Fruit fly (Drosophila melanogaster): ENCODE results near the gene Sgt.
A peak's percentile ranks its signal among the peaks of the same experiment; 100 is the strongest.

The Sgt gene

dm6 chr2L:17465915-17466677 lies 5.3 kb upstream of the Sgt start (continued):
- peak; percentile 45; the same call in 1 of the 2 replicates for TF ChIP-seq CG31224 (GFP tag; IDR thresholded peaks at IDR 0.05)
- no peak; the same call in 1 of the 3 replicates for TF ChIP-seq CG17361 (GFP tag; IDR thresholded peaks at IDR 0.05)
- no peak for TF ChIP-seq Nf-YB (GFP tag; optimal IDR thresholded peaks at IDR 0.05)
- peak; percentile 75 for TF ChIP-seq CG3281 (GFP tag; optimal IDR thresholded peaks at IDR 0.05)
- TF ChIP-seq GATAe (GFP tag; conservative IDR thresholded peaks at IDR 0.05) = no peak
- TF ChIP-seq Sin3A (optimal IDR thresholded peaks at IDR 0.05) = no peak
- TF ChIP-seq pzg (GFP tag; optimal IDR thresholded peaks at IDR 0.05) = no peak
- peak; percentile 82 for TF ChIP-seq org-1 (GFP tag; optimal IDR thresholded peaks at IDR 0.05)
- TF ChIP-seq CG10462 (GFP tag; optimal IDR thresholded peaks at IDR 0.05) = peak; percentile 51
- TF ChIP-seq CG5245 (GFP tag; optimal IDR thresholded peaks at IDR 0.05) = peak; percentile 68
- TF ChIP-seq Xbp1 (GFP tag; optimal IDR thresholded peaks at IDR 0.05) = peak; percentile 78
- no peak for TF ChIP-seq bigmax (GFP tag; optimal IDR thresholded peaks at IDR 0.05)
- no peak for TF ChIP-seq Scr (GFP tag; IDR thresholded peaks at IDR 0.05; ENCODE audit: partially characterized antibody)
- TF ChIP-seq CG30431 (GFP tag; optimal IDR thresholded peaks at IDR 0.05) = peak; percentile 71
- peak; percentile 87 for TF ChIP-seq CG7839 (tag; optimal IDR thresholded peaks at IDR 0.05)
- TF ChIP-seq nerfin-2 (GFP tag; IDR thresholded peaks at IDR 0.05; ENCODE audit: partially characterized antibody) = no peak
- peak; percentile 74 for TF ChIP-seq Hr3 (GFP tag; optimal IDR thresholded peaks at IDR 0.05)
- peak; percentile 21 for TF ChIP-seq CG14965 (GFP tag; optimal IDR thresholded peaks at IDR 0.05; ENCODE audit: borderline replicate concordance)
- TF ChIP-seq Awh (GFP tag; IDR thresholded peaks at IDR 0.05) = peak; percentile 62; the same call in 1 of the 2 replicates
- TF ChIP-seq stwl (tag; optimal IDR thresholded peaks at IDR 0.05) = no peak
- TF ChIP-seq CG17385 (GFP tag; optimal IDR thresholded peaks at IDR 0.05) = peak; percentile 78
- TF ChIP-seq sr (GFP tag; IDR thresholded peaks at IDR 0.05) = no peak
- peak; percentile 60 for TF ChIP-seq trh (GFP tag; optimal IDR thresholded peaks at IDR 0.05)
- TF ChIP-seq Meics (GFP tag; optimal IDR thresholded peaks at IDR 0.05) = peak; percentile 78
- TF ChIP-seq Dp (GFP tag; optimal IDR thresholded peaks at IDR 0.05) = no peak
- TF ChIP-seq hth (optimal IDR thresholded peaks at IDR 0.05) = no peak
- TF ChIP-seq CG31365 (tag; optimal IDR thresholded peaks at IDR 0.05) = peak; percentile 17
- TF ChIP-seq CG11085 (GFP tag; IDR thresholded peaks at IDR 0.05) = peak; percentile 51; the same call in 1 of the 2 replicates
- TF ChIP-seq Hr39 (optimal IDR thresholded peaks at IDR 0.05) = no peak
- peak; percentile 67 for TF ChIP-seq wdn (GFP tag; IDR thresholded peaks at IDR 0.05)
- TF ChIP-seq CG10979 (tag; optimal IDR thresholded peaks at IDR 0.05) = peak; percentile 89
- TF ChIP-seq Deaf1 (tag; optimal IDR thresholded peaks at IDR 0.05) = no peak
- peak; percentile 66 for TF ChIP-seq CG12104 (GFP tag; optimal IDR thresholded peaks at IDR 0.05)
- peak; percentile 52; the same call in 1 of the 2 replicates for TF ChIP-seq klu (GFP tag; IDR thresholded peaks at IDR 0.05)
- TF ChIP-seq D19A (tag; optimal IDR thresholded peaks at IDR 0.05) = peak; percentile 85
- TF ChIP-seq CTCF (GFP tag; optimal IDR thresholded peaks at IDR 0.05) = peak; percentile 85
- peak; percentile 37 for TF ChIP-seq CG17186 (GFP tag; optimal IDR thresholded peaks at IDR 0.05)
- TF ChIP-seq CG1832 (GFP tag; optimal IDR thresholded peaks at IDR 0.05) = no peak
- TF ChIP-seq jing (GFP tag; optimal IDR thresholded peaks at IDR 0.05) = peak; percentile 69
- TF ChIP-seq CG11398 (GFP tag; optimal IDR thresholded peaks at IDR 0.05) = peak; percentile 26
- peak; percentile 69 for TF ChIP-seq CG10654 (GFP tag; optimal IDR thresholded peaks at IDR 0.05)
- peak; percentile 36; the same call in 1 of the 2 replicates for TF ChIP-seq CG8765 (GFP tag; IDR thresholded peaks at IDR 0.05)
- peak; percentile 30 for TF ChIP-seq CG34376 (GFP tag; optimal IDR thresholded peaks at IDR 0.05)
- TF ChIP-seq CG11696 (GFP tag; IDR thresholded peaks at IDR 0.05) = peak; percentile 57
- TF ChIP-seq CG7357 (GFP tag; IDR thresholded peaks at IDR 0.05) = peak; percentile 65; the same call in 1 of the 3 replicates
- TF ChIP-seq CG34422 (GFP tag; IDR thresholded peaks at IDR 0.05) = peak; percentile 75
- no peak for TF ChIP-seq CG14860 (GFP tag; IDR thresholded peaks at IDR 0.05; ENCODE audit: partially characterized antibody)
- TF ChIP-seq usp (GFP tag; optimal IDR thresholded peaks at IDR 0.05) = no peak
- no peak for TF ChIP-seq ato (GFP tag; IDR thresholded peaks at IDR 0.05; ENCODE audit: partially characterized antibody)
- no peak for TF ChIP-seq CG8478 (optimal IDR thresholded peaks at IDR 0.05)
- no peak for TF ChIP-seq Hr78 (GFP tag; optimal IDR thresholded peaks at IDR 0.05)
